Fruit fly (Drosophila melanogaster) whole organism, wandering third instar larva: ENCODE data around the gene RhoGEF64C.

Source experiments
- Hnf4 ChIP-seq: fragments of 200-800 bp; sonication (Bioruptor generic); optimal IDR thresholded peaks from 2 replicates; lab custom pipeline; 2016; ENCODE audit warnings: missing biosample characterization, mild to moderate bottlenecking, missing genetic modification characterization
- Jra ChIP-seq: sonication (Bioruptor generic); optimal IDR thresholded peaks from 2 replicates; lab custom pipeline; 2016; ENCODE audit warnings: missing biosample characterization, missing genetic modification characterization
- foxo ChIP-seq, 2 experiments: fragments of 200-800 bp; sonication (Bioruptor generic); optimal IDR thresholded peaks; 2 replicates in 1 of 2; 3 replicates in 1 of 2; lab custom pipeline; 2016 to 2017; ENCODE audit warnings: missing biosample characterization in 2 of 2, missing genetic modification characterization in 2 of 2
- fru ChIP-seq: fragments of 200-800 bp; sonication (Bioruptor generic); optimal IDR thresholded peaks from 3 replicates; lab custom pipeline; 2016; ENCODE audit warnings: missing biosample characterization, mild to moderate bottlenecking, missing genetic modification characterization
- pan ChIP-seq: fragments of >200 bp; optimal IDR thresholded peaks from 2 replicates; lab custom pipeline; 2017
- psq ChIP-seq: fragments of 200-800 bp; sonication (Bioruptor generic); optimal IDR thresholded peaks from 3 replicates; lab custom pipeline; 2017; ENCODE audit warnings: missing biosample characterization, mild to moderate bottlenecking, missing genetic modification characterization, moderate library complexity
- rgr ChIP-seq: fragments of 200-800 bp; sonication (Bioruptor generic); optimal IDR thresholded peaks from 3 replicates; lab custom pipeline; 2016; ENCODE audit warnings: missing biosample characterization, mild to moderate bottlenecking, missing genetic modification characterization
- sage ChIP-seq: fragments of 200-800 bp; sonication (Bioruptor generic); optimal IDR thresholded peaks from 2 replicates; lab custom pipeline; 2016; ENCODE audit warnings: missing biosample characterization, mild to moderate bottlenecking, missing genetic modification characterization
- usp ChIP-seq: fragments of >200 bp; optimal IDR thresholded peaks from 2 replicates; lab custom pipeline; 2017; ENCODE audit warnings: missing biosample characterization, missing genetic modification characterization

DNA sequence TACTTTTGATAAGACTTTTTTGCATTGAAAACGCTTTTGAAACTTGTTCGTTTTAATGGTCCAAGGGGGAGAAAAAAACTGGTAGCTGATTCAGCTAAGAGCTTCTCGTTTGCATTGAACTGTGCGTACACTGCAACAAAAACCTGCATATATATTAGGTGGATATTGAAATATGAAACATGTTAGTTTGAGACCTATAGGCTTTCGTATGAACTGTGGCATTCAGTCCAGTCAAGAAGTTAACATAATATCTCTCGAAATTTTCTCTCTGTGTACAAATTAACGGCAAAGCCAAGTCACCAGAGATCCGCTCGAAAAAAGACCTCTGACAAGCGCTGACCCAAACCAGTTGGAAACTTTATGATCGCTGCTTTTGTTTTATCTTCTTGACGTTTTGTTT is 5.4 kb downstream of the RhoGEF64C start:
- TF ChIP-seq usp (GFP tag; lab: Kevin White, UChicago): no peak
- TF ChIP-seq pan (lab: Kevin White, UChicago): no peak
- peak; percentile 69 for TF ChIP-seq psq (GFP tag; lab: Kevin White, UChicago)
- TF ChIP-seq Hnf4: peak; percentile 81
- TF ChIP-seq Jra: no peak
- TF ChIP-seq rgr: peak; percentile 83
- peak; percentile 67 for TF ChIP-seq sage (GFP tag; lab: Kevin White, UChicago)
- TF ChIP-seq foxo (GFP tag; optimal IDR thresholded peaks at IDR 0.05; lab: Kevin White, UChicago): peak in 1 of 2 experiments; percentile 77
- TF ChIP-seq fru (GFP tag; lab: Kevin White, UChicago): peak; percentile 86
